Worm (Caenorhabditis elegans) whole organism, L4 larva: ENCODE measurements around the gene sip-1.
A peak's percentile ranks its signal among the peaks of the same experiment; 100 is the strongest.

Experiments used
- D1046.2 ChIP-seq: fragments of 200-800 bp; sonication (Bioruptor generic); IDR thresholded peaks from 2 replicates; pipeline ENCODE4 v1.3.6; 2022; ENCODE audit warnings: missing genetic modification characterization, missing compliant biosample characterization
- F26F4.8 ChIP-seq: fragments of 200-800 bp; sonication (Bioruptor generic); conservative IDR thresholded peaks from 2 replicates; pipeline ENCODE4 v1.3.6; 2022; ENCODE audit warnings: missing genetic modification characterization, missing compliant biosample characterization
- F37D6.2 ChIP-seq: sonication (generic microtip); optimal IDR thresholded peaks from 2 replicates; lab custom pipeline; 2016; ENCODE audit warnings: mild to moderate bottlenecking, missing genetic modification characterization, missing compliant biosample characterization
- F44E2.7 ChIP-seq: fragments of 200-800 bp; sonication (Bioruptor generic); IDR thresholded peaks from 2 replicates; pipeline ENCODE4 v2.1.2; 2022; ENCODE audit warnings: missing genetic modification characterization, missing compliant biosample characterization
- Y5F2A.4 ChIP-seq: fragments of 200-800 bp; sonication (Bioruptor generic); optimal IDR thresholded peaks from 2 replicates; lab custom pipeline; 2018; ENCODE audit warnings: mild to moderate bottlenecking, missing genetic modification characterization, missing compliant biosample characterization
- Y75B8A.6 ChIP-seq: fragments of 200-800 bp; sonication (Bioruptor generic); IDR thresholded peaks from 2 replicates; pipeline ENCODE4 v1.3.6; 2022; ENCODE audit warnings: missing genetic modification reagents, missing genetic modification characterization, missing compliant biosample characterization
- ZK337.2 ChIP-seq: fragments of 200-800 bp; sonication (Bioruptor generic); IDR thresholded peaks from 2 replicates; pipeline ENCODE4 v1.3.6; 2022; ENCODE audit warnings: missing genetic modification reagents, missing genetic modification characterization, missing compliant biosample characterization
- aha-1 ChIP-seq: fragments of 150-350 bp; peaks from one replicate; lab custom pipeline; 2014; ENCODE audit warnings: missing biosample characterization, missing genetic modification characterization
- arid-1 ChIP-seq: fragments of 200-800 bp; sonication (Bioruptor generic); conservative IDR thresholded peaks from 2 replicates; pipeline ENCODE4 v1.3.6; 2022; ENCODE audit warnings: missing genetic modification reagents, missing genetic modification characterization, missing compliant biosample characterization
- daf-16 ChIP-seq, 3 experiments: sonication (generic microtip); optimal IDR thresholded peaks; 2 replicates each; lab custom pipeline; 2016 to 2017; ENCODE audit warnings: missing genetic modification characterization in 3 of 3, missing genetic modification reagents in 3 of 3, mild to moderate bottlenecking in 2 of 3, missing compliant biosample characterization in 2 of 3, missing biosample characterization in 1 of 3, moderate library complexity in 1 of 3
- daf-19 ChIP-seq: fragments of 200-800 bp; sonication (Bioruptor generic); conservative IDR thresholded peaks from 2 replicates; pipeline ENCODE4 v1.3.6; 2022; ENCODE audit warnings: missing genetic modification characterization, missing compliant biosample characterization
- daf-8 ChIP-seq: fragments of 200-800 bp; sonication (Bioruptor generic); IDR thresholded peaks from 2 replicates; pipeline ENCODE4 v1.3.6; 2022; ENCODE audit warnings: missing genetic modification characterization, missing compliant biosample characterization
- dmd-9 ChIP-seq: fragments of 200-800 bp; sonication (Bioruptor generic); IDR thresholded peaks from 2 replicates; pipeline ENCODE4 v1.3.6; 2022; ENCODE audit warnings: missing genetic modification reagents, missing genetic modification characterization, missing compliant biosample characterization
- dpl-1 ChIP-seq: fragments of 150-350 bp; optimal IDR thresholded peaks from 2 replicates; lab custom pipeline; 2014; ENCODE audit warnings: missing biosample characterization, missing genetic modification reagents, missing genetic modification characterization
- egl-27 ChIP-seq: sonication (generic microtip); optimal IDR thresholded peaks from 3 replicates; lab custom pipeline; 2017; ENCODE audit warnings: missing biosample characterization, missing genetic modification reagents, missing genetic modification characterization
- fkh-10 ChIP-seq: fragments of 150-350 bp; optimal IDR thresholded peaks from 2 replicates; lab custom pipeline; 2014; ENCODE audit warnings: missing biosample characterization, missing genetic modification reagents, missing genetic modification characterization
- fos-1 ChIP-seq: fragments of 150-350 bp; optimal IDR thresholded peaks from 2 replicates; lab custom pipeline; 2014; ENCODE audit warnings: missing biosample characterization, missing genetic modification characterization
- hif-1 ChIP-seq, 2 experiments: sonication (generic microtip); optimal IDR thresholded peaks; 2 replicates each; lab custom pipeline; 2016 to 2017; ENCODE audit warnings: missing compliant biosample characterization in 2 of 2, missing genetic modification characterization in 2 of 2, missing genetic modification reagents in 2 of 2, missing genotype in 2 of 2, mild to moderate bottlenecking in 1 of 2
- hmg-1.1 ChIP-seq: fragments of 200-800 bp; sonication (Bioruptor generic); IDR thresholded peaks from 2 replicates; pipeline ENCODE4 v1.3.6; 2022; ENCODE audit warnings: missing genetic modification reagents, missing genetic modification characterization, missing compliant biosample characterization
- jun-1 ChIP-seq: fragments of 150-350 bp; optimal IDR thresholded peaks from 2 replicates; lab custom pipeline; 2014; ENCODE audit warnings: missing biosample characterization, missing genetic modification reagents, missing genetic modification characterization
- lin-15B ChIP-seq: fragments of 150-350 bp; sonication (generic microtip); optimal IDR thresholded peaks from 3 replicates; lab custom pipeline; 2014; ENCODE audit warnings: missing biosample characterization, missing genetic modification characterization
- lin-29 ChIP-seq: fragments of 200-800 bp; sonication (Bioruptor generic); IDR thresholded peaks from 2 replicates; pipeline ENCODE4 v1.3.6; 2022; ENCODE audit warnings: missing genetic modification reagents, missing genetic modification characterization, missing compliant biosample characterization
- lin-38 ChIP-seq: fragments of 200-800 bp; sonication (Bioruptor generic); IDR thresholded peaks from 2 replicates; pipeline ENCODE4 v1.3.6; 2022; ENCODE audit warnings: missing genetic modification reagents, missing genetic modification characterization, missing compliant biosample characterization
- lin-39 ChIP-seq: fragments of 150-350 bp; optimal IDR thresholded peaks from 2 replicates; lab custom pipeline; 2014; ENCODE audit warnings: missing biosample characterization, missing genetic modification reagents, missing genetic modification characterization
- madf-9 ChIP-seq: fragments of 200-800 bp; sonication (Bioruptor generic); conservative IDR thresholded peaks from 2 replicates; pipeline ENCODE4 v1.3.6; 2022; ENCODE audit warnings: missing genetic modification reagents, missing genetic modification characterization, missing compliant biosample characterization
- mdl-1 ChIP-seq, 2 experiments: fragments of 150-350 bp in 1 of 2; sonication (generic microtip) in 1 of 2; optimal IDR thresholded peaks; 2 replicates each; lab custom pipeline; 2014 to 2017; ENCODE audit warnings: missing biosample characterization in 2 of 2, missing genetic modification characterization in 2 of 2
- mdt-29 ChIP-seq: fragments of 200-800 bp; sonication (Bioruptor generic); IDR thresholded peaks from 2 replicates; pipeline ENCODE4 v1.3.6; 2022; ENCODE audit warnings: missing genetic modification reagents, missing genetic modification characterization, missing compliant biosample characterization
- mes-2 ChIP-seq: sonication (generic microtip); optimal IDR thresholded peaks from 2 replicates; lab custom pipeline; 2016; ENCODE audit warnings: missing genotype, mild to moderate bottlenecking, missing genetic modification characterization, missing compliant biosample characterization; ENCODE audit not compliant: poor library complexity, severe bottlenecking
- mxl-3 ChIP-seq: fragments of 200-800 bp; sonication (Bioruptor generic); optimal IDR thresholded peaks from 2 replicates; lab custom pipeline; 2018; ENCODE audit warnings: mild to moderate bottlenecking, missing genetic modification characterization, missing compliant biosample characterization
- nhr-237 ChIP-seq: sonication (generic microtip); optimal IDR thresholded peaks from 2 replicates; lab custom pipeline; 2017; ENCODE audit warnings: missing biosample characterization, missing genetic modification characterization
- nhr-25 ChIP-seq: sonication (generic microtip); optimal IDR thresholded peaks from 2 replicates; lab custom pipeline; 2017; ENCODE audit warnings: missing genetic modification characterization, mild to moderate bottlenecking, missing compliant biosample characterization, antibody characterized with exemption, moderate library complexity, borderline replicate concordance; ENCODE audit not compliant: insufficient read depth
- nhr-77 ChIP-seq: fragments of 150-350 bp; optimal IDR thresholded peaks from 2 replicates; lab custom pipeline; 2014; ENCODE audit warnings: missing biosample characterization, missing genetic modification characterization
- php-3 ChIP-seq: fragments of 200-800 bp; sonication (Bioruptor generic); IDR thresholded peaks from 2 replicates; pipeline ENCODE4 v1.3.6; 2022; ENCODE audit warnings: missing genetic modification reagents, missing genetic modification characterization, missing compliant biosample characterization
- saeg-2 ChIP-seq: fragments of 200-800 bp; sonication (Bioruptor generic); IDR thresholded peaks from 2 replicates; pipeline ENCODE4 v1.3.6; 2022; ENCODE audit warnings: missing genetic modification reagents, missing genetic modification characterization, missing compliant biosample characterization
- sdz-12 ChIP-seq: fragments of 200-800 bp; sonication (Bioruptor generic); optimal IDR thresholded peaks from 2 replicates; lab custom pipeline; 2018; ENCODE audit warnings: mild to moderate bottlenecking, missing genetic modification characterization, missing compliant biosample characterization
- set-16 ChIP-seq: fragments of 200-800 bp; sonication (Bioruptor generic); IDR thresholded peaks from 2 replicates; pipeline ENCODE4 v1.3.6; 2022; ENCODE audit warnings: missing genetic modification reagents, missing genetic modification characterization, missing compliant biosample characterization
- skn-1 ChIP-seq: fragments of 150-350 bp; optimal IDR thresholded peaks from 2 replicates; lab custom pipeline; 2014; ENCODE audit warnings: missing biosample characterization, missing genetic modification characterization
- snpc-1.2 ChIP-seq: fragments of 200-800 bp; sonication (Bioruptor generic); IDR thresholded peaks from 2 replicates; pipeline ENCODE4 v1.3.6; 2022; ENCODE audit warnings: missing genetic modification reagents, missing genetic modification characterization, missing compliant biosample characterization
- spr-1 ChIP-seq: sonication (generic microtip); optimal IDR thresholded peaks from 2 replicates; lab custom pipeline; 2016; ENCODE audit warnings: mild to moderate bottlenecking, missing genetic modification characterization, missing compliant biosample characterization
- spr-3 ChIP-seq: fragments of 200-800 bp; sonication (Bioruptor generic); optimal IDR thresholded peaks from 2 replicates; lab custom pipeline; 2018; ENCODE audit warnings: mild to moderate bottlenecking, missing genetic modification characterization, missing compliant biosample characterization
- tra-1 ChIP-seq: fragments of 200-800 bp; sonication (Bioruptor generic); IDR thresholded peaks from 2 replicates; pipeline ENCODE4 v1.3.6; 2022; ENCODE audit warnings: missing genetic modification reagents, missing genetic modification characterization, missing compliant biosample characterization
- unc-130 ChIP-seq: sonication (generic microtip); optimal IDR thresholded peaks from 2 replicates; lab custom pipeline; 2016; ENCODE audit warnings: missing genetic modification reagents, missing genetic modification characterization, missing compliant biosample characterization
- unc-39 ChIP-seq: sonication (generic microtip); optimal IDR thresholded peaks from 2 replicates; lab custom pipeline; 2017; ENCODE audit warnings: missing biosample characterization, missing genetic modification characterization
- vab-7 ChIP-seq: fragments of 200-800 bp; sonication (Bioruptor generic); IDR thresholded peaks from 2 replicates; pipeline ENCODE4 v1.3.6; 2022; ENCODE audit warnings: missing genetic modification reagents, missing genetic modification characterization, missing compliant biosample characterization
- zfp-2 ChIP-seq: sonication (generic microtip); optimal IDR thresholded peaks from 2 replicates; lab custom pipeline; 2016; ENCODE audit warnings: mild to moderate bottlenecking, missing genetic modification characterization, missing compliant biosample characterization
- zip-11 ChIP-seq: fragments of 200-800 bp; sonication (Bioruptor generic); IDR thresholded peaks from 2 replicates; pipeline ENCODE4 v1.3.6; 2022; ENCODE audit warnings: missing genetic modification characterization, missing compliant biosample characterization
- zip-2 ChIP-seq: fragments of 150-350 bp; optimal IDR thresholded peaks from 2 replicates; lab custom pipeline; 2014; ENCODE audit warnings: missing biosample characterization, missing genetic modification characterization

sip-1 gene

ce11 chrIII:10462935-10463548, 43.6 kb downstream of the sip-1 start:
- TF ChIP-seq saeg-2 (GFP tag; lab: Robert Waterston, UW): no peak
- TF ChIP-seq aha-1 (tag; lab: Kevin White, UChicago): peak; percentile 56
- TF ChIP-seq set-16 (GFP tag; lab: Robert Waterston, UW): peak; percentile 46; the same call in 1 of the 2 replicates
- TF ChIP-seq hmg-1.1 (GFP tag; lab: Robert Waterston, UW): 0 out of 2 replicates have a peak, but pooled peaks have one; percentile 14
- TF ChIP-seq mes-2 (tag; lab: Kevin White, UChicago): no peak
- TF ChIP-seq, all 104 proteins: peak for 3

DNA sequence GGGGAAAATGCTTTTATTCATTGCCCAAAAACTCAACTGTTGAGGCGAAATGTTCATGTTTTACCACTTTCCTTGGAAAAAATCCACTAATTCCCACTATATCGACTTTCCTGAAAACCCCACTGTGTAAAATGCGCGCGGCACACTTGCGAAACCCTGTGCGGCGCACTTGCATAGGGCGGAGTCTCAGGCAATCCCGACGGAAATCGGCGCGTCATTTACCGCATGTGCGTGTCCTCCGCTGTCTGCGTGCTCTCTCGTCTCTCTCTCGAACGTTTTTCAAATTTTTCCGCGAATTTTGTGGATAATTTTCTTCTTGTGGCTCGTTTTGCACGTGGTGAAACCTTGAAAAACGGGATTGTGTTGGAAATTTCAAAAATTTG, 45.4 kb downstream of the sip-1 start, which contains the start of gene atx-2:
atx-2 (plus strand) TSS at position 226 of the 383 bp plus-strand sequence.
- TF ChIP-seq zip-2 (tag; lab: Kevin White, UChicago) (no peak), D1046.2 (GFP tag; lab: Robert Waterston, UW) (peak; percentile 94), unc-130 (GFP tag; lab: Kevin White, UChicago) (peak; percentile 92), egl-27 (tag; lab: Kevin White, UChicago) (no peak), fos-1 (tag; lab: Kevin White, UChicago) (no peak), arid-1 (GFP tag; lab: Robert Waterston, UW) (peak; percentile 97), madf-9 (peak; percentile 99), unc-39 (tag; lab: Kevin White, UChicago) (no peak), F26F4.8 (GFP tag; lab: Robert Waterston, UW) (no peak), mdt-29 (GFP tag; lab: Robert Waterston, UW) (peak; percentile 86), sdz-12 (GFP tag; lab: Kevin White, UChicago) (peak; percentile 67), F37D6.2 (peak; percentile 66), nhr-25 (no peak), skn-1 (tag; lab: Kevin White, UChicago) (peak; percentile 40), lin-38 (peak; percentile 98), lin-15B (tag; lab: Kevin White, UChicago) (peak; percentile 72), Y5F2A.4 (peak; percentile 75), fkh-10 (GFP tag; lab: Kevin White, UChicago) (peak; percentile 31), daf-19 (no peak), nhr-77 (tag; lab: Kevin White, UChicago) (no peak), lin-39 (tag; lab: Kevin White, UChicago) (no peak), Y75B8A.6 (GFP tag; lab: Robert Waterston, UW) (peak; percentile 71; the same call in 1 of the 2 replicates), hif-1 (tag; optimal IDR thresholded peaks at IDR 0.05; lab: Kevin White, UChicago) (peak in 1 of 2 experiments; percentile 79), snpc-1.2 (peak; percentile 77), mxl-3 (GFP tag; lab: Kevin White, UChicago) (peak; percentile 97), jun-1 (tag; lab: Kevin White, UChicago) (peak; percentile 9), aha-1 (tag; lab: Kevin White, UChicago) (peak; percentile 91), daf-16 (GFP tag; optimal IDR thresholded peaks at IDR 0.05; lab: Kevin White, UChicago) (peak; percentile 13 to 78), daf-16 (tag; optimal IDR thresholded peaks at IDR 0.05; lab: Kevin White, UChicago) (peak; percentile 35), tra-1 (peak; percentile 93), zip-11 (0 out of 2 replicates have a peak, but pooled peaks have one; percentile 38), lin-29 (peak; percentile 84), spr-3 (GFP tag; lab: Kevin White, UChicago) (peak; percentile 81), php-3 (GFP tag; lab: Robert Waterston, UW) (peak; percentile 91), dpl-1 (GFP tag; lab: Kevin White, UChicago) (peak; percentile 71), F44E2.7 (GFP tag; lab: Robert Waterston, UW) (peak; percentile 85), nhr-237 (tag; lab: Kevin White, UChicago) (no peak), spr-1 (tag; lab: Kevin White, UChicago) (peak; percentile 90), zfp-2 (tag; lab: Kevin White, UChicago) (no peak), vab-7 (GFP tag; lab: Robert Waterston, UW) (peak; percentile 97), daf-8 (no peak), mdl-1 (tag; optimal IDR thresholded peaks at IDR 0.05; lab: Kevin White, UChicago) (peak; percentile 77 to 96), dmd-9 (GFP tag; lab: Robert Waterston, UW) (peak; percentile 90), ZK337.2 (GFP tag; lab: Robert Waterston, UW) (peak; percentile 86)
